Worm (Caenorhabditis elegans) whole organism, mixed stage, embryonic: ENCODE measurements around the gene E02C12.9.

Experiments
- elt-1 ChIP-seq: sonication (generic microtip); optimal IDR thresholded peaks from 2 replicates; lab custom pipeline; 2017; ENCODE audit warnings: missing genetic modification characterization, mild to moderate bottlenecking, missing compliant biosample characterization, antibody characterized with exemption, moderate library complexity, borderline replicate concordance; ENCODE audit not compliant: insufficient read depth
- elt-3 ChIP-seq: fragments of 150-350 bp; optimal IDR thresholded peaks from 2 replicates; lab custom pipeline; 2014; ENCODE audit warnings: missing biosample characterization, missing genetic modification characterization
- nhr-237 ChIP-seq: fragments of 150-350 bp; optimal IDR thresholded peaks from 2 replicates; lab custom pipeline; 2014; ENCODE audit warnings: missing biosample characterization, missing genetic modification characterization
- nhr-76 ChIP-seq: sonication (generic microtip); optimal IDR thresholded peaks from 2 replicates; lab custom pipeline; 2017; ENCODE audit warnings: missing biosample characterization, missing genetic modification characterization
- snpc-4 ChIP-seq: fragments of 150-350 bp; optimal IDR thresholded peaks from 2 replicates; lab custom pipeline; 2014; ENCODE audit warnings: missing biosample characterization, missing genetic modification characterization
- ztf-11 ChIP-seq: fragments of 150-350 bp; optimal IDR thresholded peaks from 2 replicates; lab custom pipeline; 2014; ENCODE audit warnings: missing biosample characterization, missing genetic modification characterization

ce11 chrV:9378335-9378734, 3.1 kb upstream of the E02C12.9 start, which contains the start of gene E02C12.10:
- TF ChIP-seq elt-1 (tag; lab: Kevin White, UChicago): no peak
- no peak for TF ChIP-seq elt-3
- no peak for TF ChIP-seq nhr-76
- TF ChIP-seq nhr-237 (tag; lab: Kevin White, UChicago): no peak
- TF ChIP-seq ztf-11: no peak
- no peak for TF ChIP-seq snpc-4 (tag; lab: Kevin White, UChicago)
